Worm (Caenorhabditis elegans) whole organism, L4/young adult: ENCODE measurements around the gene clec-184.

Source experiments
- W03F9.2 ChIP-seq: fragments of 150-350 bp; optimal IDR thresholded peaks from 2 replicates; lab custom pipeline; 2014; ENCODE audit warnings: missing biosample characterization, missing genetic modification characterization
- him-1 ChIP-seq: sonication (generic microtip); optimal IDR thresholded peaks from 2 replicates; lab custom pipeline; 2016; ENCODE audit warnings: missing genotype, missing genetic modification reagents, missing genetic modification characterization, missing compliant biosample characterization

- no peak for TF ChIP-seq W03F9.2 (tag; lab: Kevin White, UChicago)
- TF ChIP-seq him-1 (tag; lab: Kevin White, UChicago): no peak
These were observed 2.9 kb upstream of the clec-184 start for ce11 chrIV:12429504-12429903.
